1 fruit fly cellular context compared by ENCODE assay signal in the genomic region with DNA sequence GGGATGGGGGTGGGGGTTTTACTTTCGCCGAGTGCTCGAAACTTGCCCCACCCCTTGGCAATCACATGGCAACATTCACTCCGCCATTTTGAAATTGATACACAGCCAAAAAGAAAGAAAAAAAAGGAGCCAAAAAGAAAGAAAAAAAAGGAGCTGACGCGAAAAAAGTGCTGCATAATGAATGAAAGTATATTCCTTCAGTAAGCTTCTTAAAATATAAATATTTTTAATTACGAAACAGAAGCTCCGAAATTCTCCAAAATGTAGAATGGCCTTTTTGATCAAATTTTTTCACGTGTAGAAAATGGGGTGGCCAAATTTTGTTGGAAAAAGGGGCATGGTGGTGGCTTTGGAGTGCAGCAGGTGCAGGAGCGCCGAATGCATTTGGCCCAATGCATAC.
TF ChIP-seq lines count a peak whose summit lies in the region.

No protein-coding gene starts in this region.

TF ChIP-seq in whole organism, embryonic, 481 proteins besides CTCF, POLR2A, EP300 and RAD21 (continued from another document):
- peak; percentile 13 for TF ChIP-seq gsb-n (tag; optimal IDR thresholded peaks at IDR 0.05; lab: Kevin White, UChicago)
- no peak for TF ChIP-seq Abd-B (GFP tag; optimal IDR thresholded peaks at IDR 0.05; lab: Kevin White, UChicago)
- TF ChIP-seq disco-r (GFP tag; optimal IDR thresholded peaks at IDR 0.05; lab: Kevin White, UChicago) = no peak
- TF ChIP-seq onecut (GFP tag; IDR thresholded peaks at IDR 0.05; lab: Robert Waterston, UW) = no peak
- no peak for TF ChIP-seq tap (tag; optimal IDR thresholded peaks at IDR 0.05; lab: Kevin White, UChicago)
- TF ChIP-seq Blimp-1 (GFP tag; optimal IDR thresholded peaks at IDR 0.05; lab: Kevin White, UChicago) = peak; percentile 57
- no peak for TF ChIP-seq CG9609 (GFP tag; optimal IDR thresholded peaks at IDR 0.05; lab: Kevin White, UChicago)
- TF ChIP-seq Sox102F (GFP tag; optimal IDR thresholded peaks at IDR 0.05; lab: Kevin White, UChicago) = peak; percentile 47
- TF ChIP-seq gsb (GFP tag; IDR thresholded peaks at IDR 0.05; lab: Robert Waterston, UW) = no peak
- TF ChIP-seq CG17359 (tag; optimal IDR thresholded peaks at IDR 0.05; lab: Kevin White, UChicago) = peak; percentile 54
- peak; percentile 40 for TF ChIP-seq CG10366 (GFP tag; IDR thresholded peaks at IDR 0.05; lab: Robert Waterston, UW)
- TF ChIP-seq Taf1 (GFP tag; IDR thresholded peaks at IDR 0.05; lab: Robert Waterston, UW) = no peak
- no peak for TF ChIP-seq CG34224 (GFP tag; IDR thresholded peaks at IDR 0.05; lab: Robert Waterston, UW; ENCODE audit: partially characterized antibody)
- no peak for TF ChIP-seq gcm (GFP tag; optimal IDR thresholded peaks at IDR 0.05; lab: Kevin White, UChicago)
- TF ChIP-seq Atf6 (GFP tag; IDR thresholded peaks at IDR 0.05; lab: Robert Waterston, UW) = no peak
- TF ChIP-seq CG18619 (GFP tag; optimal IDR thresholded peaks at IDR 0.05; lab: Kevin White, UChicago) = no peak
- TF ChIP-seq D19B (GFP tag; optimal IDR thresholded peaks at IDR 0.05; lab: Kevin White, UChicago) = no peak
- no peak for TF ChIP-seq al (GFP tag; IDR thresholded peaks at IDR 0.05; lab: Robert Waterston, UW)
- TF ChIP-seq dati (GFP tag; IDR thresholded peaks at IDR 0.05; lab: Robert Waterston, UW) = no peak
- 0 out of 3 replicates have a peak, but pooled peaks have one; percentile 10 for TF ChIP-seq Aef1 (GFP tag; IDR thresholded peaks at IDR 0.05; lab: Robert Waterston, UW)
- peak; percentile 42 for TF ChIP-seq CG7839 (tag; optimal IDR thresholded peaks at IDR 0.05; lab: Kevin White, UChicago)
- TF ChIP-seq Xrp1 (GFP tag; IDR thresholded peaks at IDR 0.05; lab: Robert Waterston, UW) = peak; percentile 49; the same call in 1 of the 2 replicates
- no peak for TF ChIP-seq dan (GFP tag; IDR thresholded peaks at IDR 0.05; lab: Robert Waterston, UW)
- no peak for TF ChIP-seq lov (optimal IDR thresholded peaks at IDR 0.05; lab: Kevin White, UChicago)
- no peak for TF ChIP-seq lov (GFP tag; IDR thresholded peaks at IDR 0.05; lab: Robert Waterston, UW)
- TF ChIP-seq Deaf1 (tag; optimal IDR thresholded peaks at IDR 0.05; lab: Kevin White, UChicago) = peak; percentile 4
- no peak for TF ChIP-seq CG18764 (GFP tag; optimal IDR thresholded peaks at IDR 0.05; lab: Kevin White, UChicago)
- peak; percentile 10 for TF ChIP-seq D19A (tag; optimal IDR thresholded peaks at IDR 0.05; lab: Kevin White, UChicago)
- TF ChIP-seq Gsc (GFP tag; IDR thresholded peaks at IDR 0.05; lab: Robert Waterston, UW) = no peak
- TF ChIP-seq nom (GFP tag; optimal IDR thresholded peaks at IDR 0.05; lab: Kevin White, UChicago) = no peak
- peak; percentile 9 for TF ChIP-seq Mad (GFP tag; optimal IDR thresholded peaks at IDR 0.05; lab: Kevin White, UChicago)
- TF ChIP-seq H2.0 (GFP tag; IDR thresholded peaks at IDR 0.05; lab: Robert Waterston, UW) = no peak
- TF ChIP-seq CG2199 (GFP tag; IDR thresholded peaks at IDR 0.05; lab: Robert Waterston, UW) = no peak
- TF ChIP-seq Med (GFP tag; lab: Kevin White, UChicago) = peak; percentile 23
- no peak for TF ChIP-seq prd (optimal IDR thresholded peaks at IDR 0.05; lab: Kevin White, UChicago)
- TF ChIP-seq prd (GFP tag; IDR thresholded peaks at IDR 0.05; lab: Robert Waterston, UW) = peak; percentile 63; the same call in 2 of the 3 replicates
- no peak for TF ChIP-seq crc (GFP tag; optimal IDR thresholded peaks at IDR 0.05; lab: Kevin White, UChicago)
- peak; percentile 18 for TF ChIP-seq ind (GFP tag; optimal IDR thresholded peaks at IDR 0.05; lab: Kevin White, UChicago)
- TF ChIP-seq bigmax (GFP tag; optimal IDR thresholded peaks at IDR 0.05; lab: Kevin White, UChicago) = no peak
- no peak for TF ChIP-seq Fer2 (tag; optimal IDR thresholded peaks at IDR 0.05; lab: Kevin White, UChicago)
- no peak for TF ChIP-seq CG31224 (GFP tag; IDR thresholded peaks at IDR 0.05; lab: Robert Waterston, UW)
- no peak for TF ChIP-seq CG17912 (GFP tag; optimal IDR thresholded peaks at IDR 0.05; lab: Kevin White, UChicago)
- TF ChIP-seq CG6272 (GFP tag; IDR thresholded peaks at IDR 0.05; lab: Robert Waterston, UW) = no peak
- no peak for TF ChIP-seq toy (GFP tag; IDR thresholded peaks at IDR 0.05; lab: Robert Waterston, UW)
- TF ChIP-seq nmo (GFP tag; optimal IDR thresholded peaks at IDR 0.05; lab: Kevin White, UChicago) = peak; percentile 40
- TF ChIP-seq sug (tag; optimal IDR thresholded peaks at IDR 0.05; lab: Kevin White, UChicago) = no peak
- peak in 1 of 2 experiments; percentile 42 for TF ChIP-seq Hr51 (GFP tag; optimal IDR thresholded peaks at IDR 0.05; lab: Kevin White, UChicago)
- TF ChIP-seq CG3281 (GFP tag; optimal IDR thresholded peaks at IDR 0.05; lab: Kevin White, UChicago) = no peak
- TF ChIP-seq CG7987 (GFP tag; optimal IDR thresholded peaks at IDR 0.05; lab: Kevin White, UChicago) = no peak
- no peak for TF ChIP-seq NfI (GFP tag; optimal IDR thresholded peaks at IDR 0.05; lab: Kevin White, UChicago)
- TF ChIP-seq CG16779 (GFP tag; IDR thresholded peaks at IDR 0.05; lab: Robert Waterston, UW) = no peak
- no peak for TF ChIP-seq CG14965 (GFP tag; optimal IDR thresholded peaks at IDR 0.05; lab: Kevin White, UChicago; ENCODE audit: borderline replicate concordance)
- peak; percentile 16; the same call in 1 of the 2 replicates for TF ChIP-seq danr (GFP tag; IDR thresholded peaks at IDR 0.05; lab: Robert Waterston, UW)
- peak; percentile 8 for TF ChIP-seq CG17385 (GFP tag; optimal IDR thresholded peaks at IDR 0.05; lab: Kevin White, UChicago)
- no peak for TF ChIP-seq CG9797 (GFP tag; optimal IDR thresholded peaks at IDR 0.05; lab: Kevin White, UChicago)
- TF ChIP-seq tgo (GFP tag; IDR thresholded peaks at IDR 0.05; lab: Robert Waterston, UW) = peak; percentile 28; the same call in 1 of the 3 replicates
- peak; percentile 56 for TF ChIP-seq CG11504 (tag; optimal IDR thresholded peaks at IDR 0.05; lab: Kevin White, UChicago)
- TF ChIP-seq Ets65A (GFP tag; lab: Kevin White, UChicago) = peak; percentile 60
- TF ChIP-seq sqz (GFP tag; optimal IDR thresholded peaks at IDR 0.05; lab: Kevin White, UChicago) = no peak
- no peak for TF ChIP-seq Stat92E (GFP tag; optimal IDR thresholded peaks at IDR 0.05; lab: Kevin White, UChicago)
- TF ChIP-seq NC2α (GFP tag; optimal IDR thresholded peaks at IDR 0.05; lab: Kevin White, UChicago) = no peak
- peak; percentile 44 for TF ChIP-seq lmd (GFP tag; IDR thresholded peaks at IDR 0.05; lab: Robert Waterston, UW)
- TF ChIP-seq CG1602 (GFP tag; optimal IDR thresholded peaks at IDR 0.05; lab: Kevin White, UChicago) = peak; percentile 1
- TF ChIP-seq CG6813 (GFP tag; optimal IDR thresholded peaks at IDR 0.05; lab: Kevin White, UChicago) = no peak
- no peak for TF ChIP-seq HmgD (GFP tag; optimal IDR thresholded peaks at IDR 0.05; lab: Kevin White, UChicago)
- TF ChIP-seq gem (tag; optimal IDR thresholded peaks at IDR 0.05; lab: Kevin White, UChicago) = peak; percentile 62
- no peak for TF ChIP-seq ewg (GFP tag; optimal IDR thresholded peaks at IDR 0.05; lab: Kevin White, UChicago)
- peak; percentile 37 for TF ChIP-seq CG8388 (GFP tag; optimal IDR thresholded peaks at IDR 0.05; lab: Kevin White, UChicago)
- TF ChIP-seq Hmr (GFP tag; optimal IDR thresholded peaks at IDR 0.05; lab: Kevin White, UChicago) = peak; percentile 19
- TF ChIP-seq hbn (GFP tag; IDR thresholded peaks at IDR 0.05; lab: Robert Waterston, UW; ENCODE audit: partially characterized antibody) = no peak
- peak; percentile 25 for TF ChIP-seq fd96Cb (tag; optimal IDR thresholded peaks at IDR 0.05; lab: Kevin White, UChicago)
- no peak for TF ChIP-seq CG14014 (GFP tag; IDR thresholded peaks at IDR 0.05; lab: Robert Waterston, UW)
- no peak for TF ChIP-seq sna (GFP tag; IDR thresholded peaks at IDR 0.05; lab: Robert Waterston, UW; ENCODE audit: partially characterized antibody)
- no peak for TF ChIP-seq ham (GFP tag; IDR thresholded peaks at IDR 0.05; lab: Robert Waterston, UW)
- TF ChIP-seq knrl (GFP tag; IDR thresholded peaks at IDR 0.05; lab: Robert Waterston, UW; ENCODE audit: partially characterized antibody) = no peak
- peak; percentile 31; the same call in 1 of the 2 replicates for TF ChIP-seq ara (GFP tag; IDR thresholded peaks at IDR 0.05; lab: Robert Waterston, UW)
TF ChIP-seq in whole organism, embryonic: peak in this region for 98.
